Fruit fly (Drosophila melanogaster): Measurements from ENCODE around the gene mh.

- no peak for TF ChIP-seq CG8478 (optimal IDR thresholded peaks at IDR 0.05)
- no peak for TF ChIP-seq pan (optimal IDR thresholded peaks at IDR 0.05)
- no peak for TF ChIP-seq usp (GFP tag; optimal IDR thresholded peaks at IDR 0.05)
- TF ChIP-seq Dll (optimal IDR thresholded peaks at IDR 0.05): no peak
- TF ChIP-seq psq (optimal IDR thresholded peaks at IDR 0.05): no peak
- no peak for TF ChIP-seq EcR (GFP tag; optimal IDR thresholded peaks at IDR 0.05)
Observed at dm6 chrX:15475367-15475789, at the start of gene mh.

Measured in whole organism.